Fruit fly (Drosophila melanogaster) Kc167 (cell line): Measurements from ENCODE around the gene CG17593.

Experiments used
- Myc ChIP-seq: fragments of >200 bp; optimal IDR thresholded peaks from 2 replicates; lab custom pipeline; 2017; ENCODE audit warnings: missing external identifiers
- Sin3A ChIP-seq: fragments of >200 bp; optimal IDR thresholded peaks from 2 replicates; lab custom pipeline; 2018; ENCODE audit warnings: missing external identifiers
- insv ChIP-seq: fragments of >200 bp; optimal IDR thresholded peaks from 3 replicates; lab custom pipeline; 2018; ENCODE audit warnings: missing external identifiers
- psq ChIP-seq: fragments of >200 bp; optimal IDR thresholded peaks from 2 replicates; lab custom pipeline; 2017; ENCODE audit warnings: missing external identifiers

dm6 chr2L:3472242-3472641, 42.4 kb upstream of the CG17593 start, which contains the start of gene Pgant4:
- TF ChIP-seq Myc (lab: Kevin White, UChicago) (no peak), psq (lab: Kevin White, UChicago) (no peak), insv (lab: Kevin White, UChicago) (no peak), Sin3A (no peak)
